Worm (Caenorhabditis elegans): ENCODE results near the gene sdz-31.

The sdz-31 gene

ce11 chrV:9930612-9931065 lies 50.7 kb downstream of the sdz-31 start, which contains the start of the genes rmh-2 and suds-3:
Gene rmh-2, minus strand, starts transcription at chrV:9930775.
Gene suds-3, plus strand, starts transcription at chrV:9931015.
- no peak for TF ChIP-seq nhr-27 (tag; optimal IDR thresholded peaks at IDR 0.05)
- TF ChIP-seq F37B4.10 (GFP tag; IDR thresholded peaks at IDR 0.05), result no peak
- peak; percentile 61 for TF ChIP-seq efl-1 (GFP tag; optimal IDR thresholded peaks at IDR 0.05)
- TF ChIP-seq F23B12.7 (tag; optimal IDR thresholded peaks at IDR 0.05; ENCODE audit: insufficient read depth), result peak; percentile 37
- TF ChIP-seq ceh-79 (tag; optimal IDR thresholded peaks at IDR 0.05), result no peak
- no peak for TF ChIP-seq hlh-26 (GFP tag; conservative IDR thresholded peaks at IDR 0.05)
- TF ChIP-seq mxl-1 (tag; optimal IDR thresholded peaks at IDR 0.05), result no peak
- no peak for TF ChIP-seq tbp1 (GFP tag; optimal IDR thresholded peaks at IDR 0.05)
- no peak for TF ChIP-seq C17E4.6 (GFP tag; IDR thresholded peaks at IDR 0.05)
- no peak for TF ChIP-seq zim-3 (tag; optimal IDR thresholded peaks at IDR 0.05)
- TF ChIP-seq Y53G8AR.9 (GFP tag; conservative IDR thresholded peaks at IDR 0.05), result no peak
- TF ChIP-seq ekl-4 (GFP tag; IDR thresholded peaks at IDR 0.05), result no peak
- no peak for TF ChIP-seq lin-40 (tag; optimal IDR thresholded peaks at IDR 0.05)
- no peak for TF ChIP-seq rcor-1 (GFP tag; IDR thresholded peaks at IDR 0.05)
- no peak for TF ChIP-seq snpc-3.4 (tag; optimal IDR thresholded peaks at IDR 0.05)
- TF ChIP-seq cebp-2 (GFP tag; IDR thresholded peaks at IDR 0.05), result no peak
- TF ChIP-seq F33H1.4 (GFP tag; IDR thresholded peaks at IDR 0.05), result no peak
- TF ChIP-seq ceh-58 (GFP tag; IDR thresholded peaks at IDR 0.05), result no peak
- no peak for TF ChIP-seq B0035.1 (tag; optimal IDR thresholded peaks at IDR 0.05)
- TF ChIP-seq hsf-1 (GFP tag; IDR thresholded peaks at IDR 0.05), result no peak
- peak; percentile 20 for TF ChIP-seq dpl-1 (GFP tag; optimal IDR thresholded peaks at IDR 0.05)
- no peak for TF ChIP-seq him-1 (tag; optimal IDR thresholded peaks at IDR 0.05)
- peak; percentile 7 for TF ChIP-seq lsl-1 (GFP tag; optimal IDR thresholded peaks at IDR 0.05)
- TF ChIP-seq pbrm-1 (GFP tag; IDR thresholded peaks at IDR 0.05), result no peak
- TF ChIP-seq akir-1 (GFP tag; optimal IDR thresholded peaks at IDR 0.05), result no peak
- no peak for TF ChIP-seq egrh-3 (GFP tag; IDR thresholded peaks at IDR 0.05)
- no peak for TF ChIP-seq attf-3 (GFP tag; conservative IDR thresholded peaks at IDR 0.05)
- peak; percentile 35; the same call in 1 of the 2 replicates for TF ChIP-seq madf-6 (GFP tag; IDR thresholded peaks at IDR 0.05)
- no peak for TF ChIP-seq hrde-1 (tag; optimal IDR thresholded peaks at IDR 0.05; ENCODE audit: borderline replicate concordance)
- no peak for TF ChIP-seq ztf-25 (GFP tag; IDR thresholded peaks at IDR 0.05)
- no peak for TF ChIP-seq Y95B8A.8 (GFP tag; IDR thresholded peaks at IDR 0.05)
- TF ChIP-seq let-607 (tag; optimal IDR thresholded peaks at IDR 0.05), result no peak
- no peak for TF ChIP-seq attf-5 (GFP tag; optimal IDR thresholded peaks at IDR 0.05)
- TF ChIP-seq nhr-120 (GFP tag; IDR thresholded peaks at IDR 0.05), result no peak
- TF ChIP-seq mcd-1 (GFP tag; IDR thresholded peaks at IDR 0.05), result no peak
- no peak for TF ChIP-seq sptf-2 (GFP tag; optimal IDR thresholded peaks at IDR 0.05)

All from whole organism, young adult.